Fruit fly (Drosophila melanogaster) whole organism: ENCODE measurements around the gene Tailor.

Source experiments
- CG8478 ChIP-seq: fragments of >200 bp; optimal IDR thresholded peaks from 2 replicates; lab custom pipeline; 2018; ENCODE audit warnings: inconsistent platforms
- Dll ChIP-seq: fragments of >200 bp; optimal IDR thresholded peaks from 2 replicates; lab custom pipeline; 2017

DNA sequence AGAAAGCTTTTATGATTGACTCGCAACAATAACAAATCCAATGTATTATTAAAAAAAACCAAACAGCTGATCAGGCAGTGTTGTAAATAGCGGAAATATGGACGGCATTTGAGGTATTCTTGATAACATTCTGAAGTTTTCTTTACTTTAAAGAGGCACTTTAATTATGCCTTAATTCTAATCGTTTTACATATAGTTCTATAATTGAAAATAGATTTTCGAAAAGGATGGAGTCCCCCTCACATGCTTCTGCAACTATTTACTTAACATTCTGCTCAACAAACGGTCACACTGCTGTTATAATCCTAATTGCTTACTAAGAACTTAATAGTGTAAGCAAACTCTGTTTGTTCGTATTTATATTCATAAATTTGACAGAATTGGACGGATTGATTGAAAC lies 42.1 kb upstream of the Tailor start, which contains the start of gene CG10068:
- TF ChIP-seq CG8478 (no peak), Dll (lab: Kevin White, UChicago) (no peak)
